Worm (Caenorhabditis elegans): ENCODE measurements around the gene srh-98.

The srh-98 gene

DNA sequence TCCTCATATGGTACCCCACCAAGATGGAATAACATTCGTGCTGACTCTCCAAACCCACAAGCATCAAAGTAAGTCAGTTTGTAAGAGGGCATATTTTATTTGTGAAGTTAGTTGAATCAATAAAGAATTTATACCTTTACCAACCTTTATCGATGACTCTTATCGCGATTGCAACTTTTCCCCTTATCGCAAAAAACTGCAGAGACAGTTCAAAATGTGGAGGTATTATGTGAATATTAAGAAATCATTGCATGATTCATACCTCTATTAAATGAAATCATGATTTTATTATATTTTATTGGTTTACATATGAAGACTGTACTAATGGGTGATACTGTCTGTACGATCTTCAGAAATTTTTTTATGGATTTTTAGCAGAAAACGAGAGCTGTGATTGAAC, 3.4 kb downstream of the srh-98 start, which contains the start of gene gst-22:
Gene gst-22 (minus strand): TSS at position 103 of the 400 bp plus-strand sequence.
- TF ChIP-seq elt-1 (tag; optimal IDR thresholded peaks at IDR 0.05) (no peak), peb-1 (tag; optimal IDR thresholded peaks at IDR 0.05) (no peak), skn-1 (tag; optimal IDR thresholded peaks at IDR 0.05) (peak; percentile 10), ZK546.5 (tag; optimal IDR thresholded peaks at IDR 0.05) (no peak), elt-3 (tag; optimal IDR thresholded peaks at IDR 0.05) (no peak), zag-1 (tag; optimal IDR thresholded peaks at IDR 0.05) (no peak), unc-55 (GFP tag; optimal IDR thresholded peaks at IDR 0.05) (no peak), sma-9 (GFP tag; optimal IDR thresholded peaks at IDR 0.05) (peak; percentile 56), sma-9 (tag; optimal IDR thresholded peaks at IDR 0.05) (no peak), nhr-129 (tag; optimal IDR thresholded peaks at IDR 0.05) (no peak), nhr-25 (tag; optimal IDR thresholded peaks at IDR 0.05) (no peak), blmp-1 (tag; optimal IDR thresholded peaks at IDR 0.05; ENCODE audit: insufficient read depth) (no peak), fos-1 (tag; optimal IDR thresholded peaks at IDR 0.05) (peak; percentile 99), nhr-23 (tag; optimal IDR thresholded peaks at IDR 0.05) (no peak), gmeb-1 (tag; optimal IDR thresholded peaks at IDR 0.05) (peak; percentile 5)

DNA sequence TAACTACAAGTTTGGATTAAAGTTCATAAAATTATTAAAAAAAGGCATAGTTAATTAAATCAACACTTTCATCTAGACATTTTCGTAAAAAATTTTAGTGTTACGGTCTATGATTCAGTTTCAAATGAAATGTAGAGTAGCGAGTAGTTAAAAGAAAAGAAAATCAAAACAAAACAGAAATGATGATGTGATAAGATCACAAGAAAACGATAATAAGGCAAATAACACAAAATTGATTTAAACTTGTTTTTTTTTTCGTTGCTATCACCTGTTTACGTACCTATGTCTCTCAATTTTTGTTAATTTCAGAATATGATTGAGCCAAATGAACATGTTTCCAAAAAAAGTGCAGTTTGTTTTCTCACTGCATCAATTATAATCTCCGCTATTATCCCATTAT, 5.7 kb downstream of the srh-98 start, which contains the start of the genes F21H7.2 and F21H7.12:
Gene F21H7.2 (minus strand): TSS at position 101 of the 400 bp plus-strand sequence.
Gene F21H7.12 (plus strand): TSS at position 270 of the 400 bp plus-strand sequence.
- no peak for TF ChIP-seq nhr-6 (tag; optimal IDR thresholded peaks at IDR 0.05)
- TF ChIP-seq nhr-11 (tag; optimal IDR thresholded peaks at IDR 0.05), result no peak
- no peak for TF ChIP-seq nhr-10 (tag; optimal IDR thresholded peaks at IDR 0.05)
- TF ChIP-seq snpc-4 (tag; optimal IDR thresholded peaks at IDR 0.05), result no peak
- TF ChIP-seq R02D3.7 (tag; optimal IDR thresholded peaks at IDR 0.05), result no peak
- TF ChIP-seq sma-9 (GFP tag; optimal IDR thresholded peaks at IDR 0.05), result no peak
- TF ChIP-seq sma-9 (tag; optimal IDR thresholded peaks at IDR 0.05), result no peak
- no peak for TF ChIP-seq nhr-129 (tag; optimal IDR thresholded peaks at IDR 0.05)
- TF ChIP-seq F13H6.1 (tag; optimal IDR thresholded peaks at IDR 0.05), result no peak
- TF ChIP-seq unc-39 (tag; optimal IDR thresholded peaks at IDR 0.05), result no peak
- no peak for TF ChIP-seq sma-3 (GFP tag; optimal IDR thresholded peaks at IDR 0.05)
- TF ChIP-seq lin-13 (GFP tag; optimal IDR thresholded peaks at IDR 0.05), result no peak
- no peak for TF ChIP-seq aly-2 (tag; optimal IDR thresholded peaks at IDR 0.05)
- TF ChIP-seq crh-2 (tag; optimal IDR thresholded peaks at IDR 0.05), result no peak
- TF ChIP-seq skn-1 (tag; optimal IDR thresholded peaks at IDR 0.05), result no peak
- TF ChIP-seq elt-1 (tag; optimal IDR thresholded peaks at IDR 0.05), result no peak
- TF ChIP-seq fos-1 (tag; optimal IDR thresholded peaks at IDR 0.05), result no peak
- no peak for TF ChIP-seq alr-1 (tag; optimal IDR thresholded peaks at IDR 0.05)
- no peak for TF ChIP-seq dmd-4 (tag; optimal IDR thresholded peaks at IDR 0.05)
- no peak for TF ChIP-seq unc-62 (GFP tag; optimal IDR thresholded peaks at IDR 0.05)

DNA sequence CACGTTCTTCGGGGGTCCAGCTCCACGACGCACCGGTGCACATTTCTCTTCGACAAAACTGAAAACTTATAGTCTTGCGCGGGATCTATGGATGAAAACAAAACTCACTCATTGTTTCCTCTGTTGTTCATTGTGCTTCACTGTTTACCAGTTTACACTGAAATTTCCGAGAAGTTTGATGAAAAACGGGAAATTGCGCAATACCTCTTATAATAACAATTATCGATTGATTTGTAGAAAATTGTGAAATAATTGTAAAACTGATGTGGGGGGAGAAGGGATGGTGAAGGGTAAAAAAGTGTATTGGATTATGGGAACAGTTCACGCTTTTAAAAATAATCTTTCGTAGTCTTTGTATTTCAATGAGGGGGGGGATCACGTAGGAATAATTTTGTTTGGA, 6.1 kb downstream of the srh-98 start:
- TF ChIP-seq nhr-129 (tag; optimal IDR thresholded peaks at IDR 0.05) (no peak), snpc-4 (tag; optimal IDR thresholded peaks at IDR 0.05) (no peak), ceh-82 (tag; optimal IDR thresholded peaks at IDR 0.05) (no peak), nhr-237 (tag; optimal IDR thresholded peaks at IDR 0.05) (no peak), nhr-10 (tag; optimal IDR thresholded peaks at IDR 0.05) (no peak), nhr-11 (tag; optimal IDR thresholded peaks at IDR 0.05) (no peak), ceh-16 (tag; optimal IDR thresholded peaks at IDR 0.05) (no peak), R02D3.7 (tag; optimal IDR thresholded peaks at IDR 0.05) (no peak), sma-9 (GFP tag; optimal IDR thresholded peaks at IDR 0.05) (no peak), sma-9 (tag; optimal IDR thresholded peaks at IDR 0.05) (no peak), crh-2 (tag; optimal IDR thresholded peaks at IDR 0.05) (no peak), aly-2 (tag; optimal IDR thresholded peaks at IDR 0.05) (no peak), Y55F3AM.14 (GFP tag; optimal IDR thresholded peaks at IDR 0.05) (no peak), fos-1 (tag; optimal IDR thresholded peaks at IDR 0.05) (no peak)

DNA sequence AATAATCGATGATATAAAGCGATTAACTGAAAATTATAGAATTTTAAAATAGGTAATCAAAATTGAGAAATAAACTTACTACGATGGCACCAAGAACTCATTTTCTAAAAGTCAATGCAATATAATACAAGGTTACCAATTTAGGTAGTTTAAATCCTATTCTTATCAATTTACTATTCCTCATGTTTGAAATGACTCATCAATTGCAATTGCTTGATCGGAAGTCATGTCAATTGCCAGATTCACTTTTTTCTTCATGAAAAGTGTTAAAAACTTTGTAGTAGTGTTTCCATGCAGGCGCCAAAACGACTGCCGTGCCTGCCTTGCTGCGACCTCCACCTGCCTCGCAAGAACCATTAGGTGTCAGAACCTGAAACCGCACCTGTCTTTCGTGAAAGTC, 9.0 kb downstream of the srh-98 start, which contains the start of gene F11A5.13:
Gene F11A5.13 (minus strand): TSS at position 101 of the 400 bp plus-strand sequence.
- TF ChIP-seq snpc-4 (tag; optimal IDR thresholded peaks at IDR 0.05) (no peak), dmd-4 (tag; optimal IDR thresholded peaks at IDR 0.05) (no peak), ceh-16 (tag; optimal IDR thresholded peaks at IDR 0.05) (no peak), egl-27 (tag; optimal IDR thresholded peaks at IDR 0.05) (no peak)

DNA sequence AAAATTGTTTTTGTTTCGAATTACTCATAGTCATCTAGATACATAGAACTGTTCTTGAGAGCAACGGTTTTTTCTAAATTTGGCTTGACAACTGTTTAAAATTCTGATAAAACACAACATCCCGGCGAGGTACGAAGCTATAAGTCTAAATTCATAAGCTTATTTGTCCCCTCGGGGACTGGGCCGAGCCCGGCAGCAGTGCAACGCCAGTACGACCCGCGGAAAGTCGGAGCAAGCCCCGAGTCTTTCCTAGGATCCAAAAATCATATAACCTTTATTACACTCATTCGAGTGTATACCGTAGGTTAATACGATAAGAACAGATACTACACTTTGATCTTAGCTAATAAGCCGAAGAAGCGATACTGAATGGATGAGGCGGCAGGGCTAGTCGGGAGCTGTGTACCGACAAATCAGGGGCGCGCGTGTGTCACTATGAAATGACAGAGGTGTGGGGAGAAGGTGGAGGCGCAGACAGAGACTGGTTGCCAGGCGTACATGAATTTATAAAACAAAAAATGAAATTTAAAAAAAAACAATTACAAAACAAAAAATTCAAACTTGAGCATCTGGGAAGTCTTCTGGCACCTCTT, 9.9 kb downstream of the srh-98 start:
- TF ChIP-seq snpc-4 (tag; optimal IDR thresholded peaks at IDR 0.05), result peak; percentile 21
- TF ChIP-seq nhr-12 (tag; optimal IDR thresholded peaks at IDR 0.05), result no peak
- no peak for TF ChIP-seq sma-3 (GFP tag; optimal IDR thresholded peaks at IDR 0.05)
- no peak for TF ChIP-seq ztf-4 (tag; optimal IDR thresholded peaks at IDR 0.05)
- peak; percentile 1 for TF ChIP-seq sma-9 (GFP tag; optimal IDR thresholded peaks at IDR 0.05)
- no peak for TF ChIP-seq sma-9 (tag; optimal IDR thresholded peaks at IDR 0.05)
